Worm (Caenorhabditis elegans) whole organism, early embryonic: Measurements from ENCODE around the gene F44D12.10.

ENCODE experiments used
- aly-1 ChIP-seq: sonication (generic microtip); optimal IDR thresholded peaks from 2 replicates; lab custom pipeline; 2016; ENCODE audit warnings: missing genetic modification characterization, missing compliant biosample characterization
- ama-1 ChIP-seq: fragments of 150-350 bp; optimal IDR thresholded peaks from 2 replicates; lab custom pipeline; 2014
- ceh-13 ChIP-seq: fragments of 200-800 bp; sonication (Bioruptor generic); optimal IDR thresholded peaks from 2 replicates; lab custom pipeline; 2018; ENCODE audit warnings: mild to moderate bottlenecking, missing genetic modification characterization, missing compliant biosample characterization
- ets-7 ChIP-seq: sonication (generic microtip); optimal IDR thresholded peaks from 2 replicates; lab custom pipeline; 2016; ENCODE audit warnings: missing genotype, missing genetic modification characterization, missing compliant biosample characterization
- hnd-1 ChIP-seq: sonication (generic microtip); optimal IDR thresholded peaks from 2 replicates; lab custom pipeline; 2016; ENCODE audit warnings: missing genetic modification characterization, missing compliant biosample characterization
- pes-1 ChIP-seq: fragments of 200-800 bp; sonication (Bioruptor generic); IDR thresholded peaks from 2 replicates; pipeline ENCODE4 v1.3.6; 2022; ENCODE audit warnings: missing genetic modification reagents, missing genetic modification characterization, missing compliant biosample characterization
- scrt-1 ChIP-seq: fragments of 200-800 bp; sonication (Bioruptor generic); IDR thresholded peaks from 2 replicates; pipeline ENCODE4 v1.3.6; 2022; ENCODE audit warnings: missing genetic modification characterization, missing compliant biosample characterization
- tbx-37 ChIP-seq: fragments of 200-800 bp; sonication (Bioruptor generic); conservative IDR thresholded peaks from 2 replicates; pipeline ENCODE4 v1.3.6; 2022; ENCODE audit warnings: missing genetic modification reagents, missing genetic modification characterization, missing compliant biosample characterization

DNA sequence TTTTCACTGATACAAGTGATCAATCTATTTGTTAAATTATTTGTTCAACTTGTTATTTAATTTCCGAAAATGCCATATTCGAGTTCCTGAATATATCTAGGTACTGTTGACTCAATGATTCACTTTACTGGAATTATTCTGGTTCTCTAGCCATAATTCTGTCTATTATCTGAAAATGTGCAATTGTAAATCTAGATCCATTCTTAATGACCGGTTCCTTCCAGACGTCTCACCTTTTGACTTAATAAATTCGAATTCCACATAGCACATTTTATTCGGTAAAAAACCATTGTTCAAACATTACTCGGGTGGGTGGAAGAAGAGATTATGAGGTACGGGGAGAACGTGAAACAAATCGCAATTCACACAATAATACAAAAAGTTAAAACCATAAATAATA, 47.5 kb downstream of the F44D12.10 start:
- no peak for TF ChIP-seq ama-1 (lab: Kevin White, UChicago)
- no peak for TF ChIP-seq hnd-1
- no peak for TF ChIP-seq ceh-13
- no peak for TF ChIP-seq aly-1 (tag; lab: Kevin White, UChicago)
- no peak for TF ChIP-seq tbx-37
- TF ChIP-seq ets-7 (tag; lab: Kevin White, UChicago) = no peak
- TF ChIP-seq scrt-1 = no peak
- no peak for TF ChIP-seq pes-1 (GFP tag; lab: Robert Waterston, UW)
